Worm (Caenorhabditis elegans) whole organism, young adult: ENCODE measurements around the gene mnat-1.

Source experiments
- C06A6.2 ChIP-seq: fragments of 200-800 bp; sonication (Bioruptor generic); conservative IDR thresholded peaks from 2 replicates; pipeline ENCODE4 v1.3.6; 2022; ENCODE audit warnings: missing genetic modification characterization, missing compliant biosample characterization
- F33H1.4 ChIP-seq: fragments of 200-800 bp; sonication (Bioruptor generic); IDR thresholded peaks from 2 replicates; pipeline ENCODE4 v1.3.6; 2022; ENCODE audit warnings: missing genetic modification reagents, missing genetic modification characterization, missing compliant biosample characterization
- F55B11.4 ChIP-seq: sonication (generic microtip); optimal IDR thresholded peaks from 2 replicates; lab custom pipeline; 2016; ENCODE audit warnings: missing compliant biosample characterization, missing genetic modification characterization, borderline replicate concordance; ENCODE audit not compliant: insufficient read depth
- F57C9.4 ChIP-seq: sonication (generic microtip); optimal IDR thresholded peaks from 2 replicates; lab custom pipeline; 2017; ENCODE audit warnings: mild to moderate bottlenecking, missing genetic modification characterization, missing compliant biosample characterization
- K12H6.12 ChIP-seq: fragments of 200-800 bp; sonication (Bioruptor generic); optimal IDR thresholded peaks from 2 replicates; lab custom pipeline; 2018; ENCODE audit warnings: mild to moderate bottlenecking, missing genetic modification characterization, missing compliant biosample characterization
- Y67H2A.10 ChIP-seq: fragments of 200-800 bp; sonication (Bioruptor generic); conservative IDR thresholded peaks from 2 replicates; pipeline ENCODE4 v1.3.6; 2022; ENCODE audit warnings: missing genetic modification reagents, missing genetic modification characterization, missing compliant biosample characterization
- Y95B8A.8 ChIP-seq: fragments of 200-800 bp; sonication (Bioruptor generic); IDR thresholded peaks from 2 replicates; pipeline ENCODE4 v1.3.6; 2022; ENCODE audit warnings: missing genetic modification reagents, missing genetic modification characterization, missing compliant biosample characterization
- akir-1 ChIP-seq: fragments of 200-800 bp; sonication (Bioruptor generic); optimal IDR thresholded peaks from 2 replicates; lab custom pipeline; 2018; ENCODE audit warnings: mild to moderate bottlenecking, missing genetic modification characterization, moderate library complexity, missing compliant biosample characterization
- ama-1 ChIP-seq, 3 experiments: fragments of 150-350 bp in 1 of 3; sonication (generic microtip) in 2 of 3; optimal IDR thresholded peaks; 2 replicates each; lab custom pipeline; 2014 to 2018; ENCODE audit warnings: missing biosample characterization in 2 of 3, missing genetic modification characterization in 2 of 3, missing genetic modification reagents in 2 of 3
- aptf-3 ChIP-seq: fragments of 200-800 bp; sonication (Bioruptor generic); IDR thresholded peaks from 2 replicates; pipeline ENCODE4 v1.3.6; 2022; ENCODE audit warnings: missing genetic modification characterization, missing compliant biosample characterization
- athp-1 ChIP-seq: sonication (generic microtip); optimal IDR thresholded peaks from 2 replicates; lab custom pipeline; 2017; ENCODE audit warnings: mild to moderate bottlenecking, missing genetic modification characterization, missing compliant biosample characterization
- attf-5 ChIP-seq: fragments of 200-800 bp; sonication (Bioruptor generic); optimal IDR thresholded peaks from 2 replicates; lab custom pipeline; 2018; ENCODE audit warnings: mild to moderate bottlenecking, missing genetic modification characterization, missing compliant biosample characterization
- cebp-1 ChIP-seq, 2 experiments: fragments of 200-800 bp in 1 of 2; sonication (Bioruptor generic) in 1 of 2; sonication (generic microtip) in 1 of 2; IDR thresholded peaks in 1 of 2; optimal IDR thresholded peaks in 1 of 2; 2 replicates each; pipeline versions ENCODE4 v1.3.6 to Lab custom; 2017 to 2022; ENCODE audit warnings: missing compliant biosample characterization in 2 of 2, missing genetic modification characterization in 2 of 2, mild to moderate bottlenecking in 1 of 2, missing genetic modification reagents in 1 of 2, moderate library complexity in 1 of 2
- ceh-58 ChIP-seq: fragments of 200-800 bp; sonication (Bioruptor generic); IDR thresholded peaks from 2 replicates; pipeline ENCODE4 v1.3.6; 2022; ENCODE audit warnings: missing genetic modification characterization, missing compliant biosample characterization
- ceh-91 ChIP-seq: fragments of 200-800 bp; sonication (Bioruptor generic); IDR thresholded peaks from 2 replicates; pipeline ENCODE4 v1.3.6; 2022; ENCODE audit warnings: missing genetic modification reagents, missing genetic modification characterization, missing compliant biosample characterization
- gei-17 ChIP-seq: fragments of 200-800 bp; sonication (Bioruptor generic); optimal IDR thresholded peaks from 2 replicates; lab custom pipeline; 2018; ENCODE audit warnings: mild to moderate bottlenecking, missing genetic modification characterization, missing compliant biosample characterization
- hlh-26 ChIP-seq: fragments of 200-800 bp; sonication (Bioruptor generic); conservative IDR thresholded peaks from 2 replicates; pipeline ENCODE4 v1.3.6; 2022; ENCODE audit warnings: missing genetic modification reagents, missing genetic modification characterization, missing compliant biosample characterization
- let-526 ChIP-seq: fragments of 200-800 bp; sonication (Bioruptor generic); IDR thresholded peaks from 2 replicates; pipeline ENCODE4 v1.3.6; 2022; ENCODE audit warnings: missing genetic modification reagents, missing genetic modification characterization, missing compliant biosample characterization
- let-607 ChIP-seq, 2 experiments: fragments of 200-800 bp in 1 of 2; sonication (Bioruptor generic) in 1 of 2; sonication (generic microtip) in 1 of 2; optimal IDR thresholded peaks; 2 replicates each; lab custom pipeline; 2016 to 2018; ENCODE audit warnings: mild to moderate bottlenecking in 2 of 2, missing compliant biosample characterization in 2 of 2, missing genetic modification characterization in 2 of 2, moderate library complexity in 2 of 2, missing genotype in 1 of 2
- lin-35 ChIP-seq, 3 experiments: fragments of 150-350 bp in 2 of 3; sonication (generic microtip) in 1 of 3; optimal IDR thresholded peaks; 2 replicates each; lab custom pipeline; 2014 to 2018; ENCODE audit warnings: missing biosample characterization in 3 of 3, missing genetic modification characterization in 3 of 3, missing genetic modification reagents in 3 of 3
- lir-1 ChIP-seq: fragments of 200-800 bp; sonication (Bioruptor generic); conservative IDR thresholded peaks from 2 replicates; pipeline ENCODE4 v1.3.6; 2022; ENCODE audit warnings: missing genetic modification reagents, missing genetic modification characterization, missing compliant biosample characterization
- lsl-1 ChIP-seq: fragments of 200-800 bp; sonication (Bioruptor generic); optimal IDR thresholded peaks from 2 replicates; lab custom pipeline; 2018; ENCODE audit warnings: mild to moderate bottlenecking, missing genetic modification characterization, moderate library complexity, missing compliant biosample characterization
- madf-6 ChIP-seq: fragments of 200-800 bp; sonication (Bioruptor generic); IDR thresholded peaks from 2 replicates; pipeline ENCODE4 v1.3.6; 2022; ENCODE audit warnings: missing genetic modification reagents, missing genetic modification characterization, missing compliant biosample characterization
- madf-8 ChIP-seq: fragments of 200-800 bp; sonication (Bioruptor generic); conservative IDR thresholded peaks from 2 replicates; pipeline ENCODE4 v1.3.6; 2022; ENCODE audit warnings: missing genetic modification reagents, missing genetic modification characterization, missing compliant biosample characterization
- mcd-1 ChIP-seq: fragments of 200-800 bp; sonication (Bioruptor generic); IDR thresholded peaks from 2 replicates; pipeline ENCODE4 v1.3.6; 2022; ENCODE audit warnings: missing genetic modification reagents, missing genetic modification characterization, missing compliant biosample characterization
- mel-28 ChIP-seq: sonication (generic microtip); optimal IDR thresholded peaks from 2 replicates; lab custom pipeline; 2016; ENCODE audit warnings: borderline replicate concordance, mild to moderate bottlenecking, missing genetic modification characterization, missing compliant biosample characterization
- nfya-2 ChIP-seq: fragments of 200-800 bp; sonication (Bioruptor generic); IDR thresholded peaks from 2 replicates; pipeline ENCODE4 v1.3.6; 2022; ENCODE audit warnings: missing genetic modification reagents, missing genetic modification characterization, missing compliant biosample characterization
- nhr-80 ChIP-seq: sonication (generic microtip); optimal IDR thresholded peaks from 2 replicates; lab custom pipeline; 2016; ENCODE audit warnings: missing genetic modification characterization, missing compliant biosample characterization
- nhr-90 ChIP-seq: sonication (generic microtip); optimal IDR thresholded peaks from 2 replicates; lab custom pipeline; 2016; ENCODE audit warnings: missing genotype, mild to moderate bottlenecking, missing genetic modification characterization, missing compliant biosample characterization
- pbrm-1 ChIP-seq: fragments of 200-800 bp; sonication (Bioruptor generic); IDR thresholded peaks from 2 replicates; pipeline ENCODE4 v1.3.6; 2022; ENCODE audit warnings: missing genetic modification reagents, missing genetic modification characterization, missing compliant biosample characterization
- rpc-1 ChIP-seq, 2 experiments: fragments of 150-350 bp in 1 of 2; sonication (generic microtip) in 1 of 2; optimal IDR thresholded peaks; 2 replicates each; lab custom pipeline; 2014 to 2018; ENCODE audit warnings: missing biosample characterization in 1 of 2, missing genetic modification characterization in 1 of 2, missing genetic modification reagents in 1 of 2, missing genotype in 1 of 2
- snpc-1.3 ChIP-seq: sonication (generic microtip); optimal IDR thresholded peaks from 2 replicates; lab custom pipeline; 2017; ENCODE audit warnings: missing genetic modification characterization, mild to moderate bottlenecking, missing compliant biosample characterization, antibody characterized with exemption, moderate library complexity, missing genotype, missing genetic modification reagents; ENCODE audit not compliant: insufficient read depth
- snpc-4 ChIP-seq, 5 experiments: fragments of 150-350 bp in 1 of 5; sonication (generic microtip) in 4 of 5; optimal IDR thresholded peaks; 2 replicates each; lab custom pipeline; 2014 to 2018; ENCODE audit warnings: missing genetic modification characterization in 5 of 5, missing biosample characterization in 3 of 5, antibody characterized with exemption in 2 of 5, mild to moderate bottlenecking in 2 of 5, missing compliant biosample characterization in 2 of 5, missing genotype in 2 of 5, moderate library complexity in 2 of 5, missing genetic modification reagents in 1 of 5
- tbp1 ChIP-seq: fragments of 200-800 bp; sonication (Bioruptor generic); optimal IDR thresholded peaks from 2 replicates; lab custom pipeline; 2018; ENCODE audit warnings: mild to moderate bottlenecking, missing genetic modification characterization, missing compliant biosample characterization
- unc-130 ChIP-seq: sonication (generic microtip); optimal IDR thresholded peaks from 2 replicates; lab custom pipeline; 2016; ENCODE audit warnings: missing genetic modification reagents, missing genetic modification characterization, missing compliant biosample characterization
- unc-62 ChIP-seq: fragments of 150-350 bp; optimal IDR thresholded peaks from 2 replicates; lab custom pipeline; 2014; ENCODE audit warnings: missing biosample characterization, missing genetic modification reagents, missing genetic modification characterization

mnat-1 gene

DNA sequence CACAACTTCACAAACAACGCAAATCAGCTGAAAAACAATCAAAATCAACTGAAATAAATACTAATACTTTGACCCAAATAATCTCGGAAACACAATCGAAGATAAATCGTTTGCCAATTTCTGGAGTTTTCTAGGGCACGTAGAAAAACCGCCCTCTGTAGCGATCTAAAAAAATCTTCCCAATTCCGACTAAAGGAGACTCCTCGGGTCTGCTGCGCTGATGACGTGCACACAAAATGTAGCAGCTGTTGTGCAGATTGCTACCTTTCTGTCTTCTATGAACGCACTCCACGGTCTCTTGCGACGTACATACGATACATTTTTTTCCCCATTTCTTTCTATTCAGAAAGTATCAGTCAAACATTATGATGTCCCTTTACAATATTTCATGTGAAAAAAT lies 9.9 kb upstream of the mnat-1 start, which contains the start of gene F53G2.1:
TSS of gene F53G2.1 (plus strand) at position 301 of the 400 bp plus-strand sequence.
- TF ChIP-seq cebp-1 (GFP tag; IDR thresholded peaks at IDR 0.05; lab: Robert Waterston, UW) (no peak), cebp-1 (tag; optimal IDR thresholded peaks at IDR 0.05; lab: Kevin White, UChicago) (no peak), ceh-91 (GFP tag; lab: Robert Waterston, UW) (no peak), pbrm-1 (no peak), hlh-26 (GFP tag; lab: Robert Waterston, UW) (no peak), akir-1 (GFP tag; lab: Kevin White, UChicago) (no peak), lir-1 (no peak), ama-1 (optimal IDR thresholded peaks at IDR 0.05; lab: Kevin White, UChicago) (no peak), ama-1 (GFP tag; optimal IDR thresholded peaks at IDR 0.05; lab: Kevin White, UChicago) (no peak), unc-130 (no peak)

DNA sequence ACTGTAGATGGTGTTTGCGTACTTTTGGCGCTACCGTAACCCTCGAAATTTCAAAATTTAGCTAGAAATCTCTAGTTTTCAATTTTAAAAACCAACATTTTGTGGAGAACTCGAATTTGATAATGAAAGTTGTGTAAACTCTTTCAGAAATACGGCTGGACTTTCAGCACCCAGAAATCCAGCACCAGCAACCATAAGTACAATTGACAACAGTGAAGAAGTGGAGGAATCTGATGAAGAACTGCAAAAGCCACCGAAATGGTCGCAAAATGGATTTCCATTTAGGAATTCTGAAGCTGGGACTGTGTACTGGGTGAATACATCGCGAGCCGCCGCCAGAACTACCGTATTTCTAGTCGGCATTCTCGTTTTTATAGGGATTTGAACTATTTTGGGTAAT lies 5.1 kb upstream of the mnat-1 start, which contains the start of gene F53G2.13:
TSS of gene F53G2.13 (plus strand) at position 301 of the 400 bp plus-strand sequence.
- TF ChIP-seq athp-1 (no peak), let-607 (tag; optimal IDR thresholded peaks at IDR 0.05; lab: Kevin White, UChicago) (no peak), let-526 (no peak), nfya-2 (GFP tag; lab: Robert Waterston, UW) (no peak), aptf-3 (no peak), rpc-1 (optimal IDR thresholded peaks at IDR 0.05; lab: Kevin White, UChicago) (no peak), rpc-1 (tag; optimal IDR thresholded peaks at IDR 0.05; lab: Kevin White, UChicago) (no peak), F55B11.4 (tag; lab: Kevin White, UChicago) (no peak), Y95B8A.8 (GFP tag; lab: Robert Waterston, UW) (no peak), unc-130 (no peak), lsl-1 (GFP tag; lab: Kevin White, UChicago) (no peak), F33H1.4 (GFP tag; lab: Robert Waterston, UW) (no peak), ama-1 (optimal IDR thresholded peaks at IDR 0.05; lab: Kevin White, UChicago) (no peak), ama-1 (GFP tag; optimal IDR thresholded peaks at IDR 0.05; lab: Kevin White, UChicago) (no peak), nhr-90 (no peak)
- TF ChIP-seq, all 124 proteins: peak for 0

DNA sequence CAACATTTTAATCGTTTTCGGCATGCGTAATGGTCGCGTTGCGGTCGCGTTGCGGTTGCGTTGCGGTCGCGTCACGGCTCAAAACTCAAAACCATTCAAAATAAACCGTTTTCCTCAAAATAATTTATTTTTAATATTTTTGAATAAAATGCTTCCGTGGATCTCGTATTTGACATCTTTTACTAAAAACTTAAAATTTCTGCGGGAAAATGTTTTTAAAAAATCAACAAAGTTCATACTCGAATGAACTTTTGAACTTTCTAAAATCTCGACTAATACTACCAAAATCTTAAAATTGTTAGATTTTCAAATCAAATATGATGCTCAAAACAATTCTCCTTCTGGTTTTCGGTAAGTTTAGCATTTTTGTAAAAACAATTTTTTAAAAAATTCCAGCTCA lies 3.2 kb upstream of the mnat-1 start, which contains the start of gene F53G2.2:
TSS of gene F53G2.2 (plus strand) at position 301 of the 400 bp plus-strand sequence.
- TF ChIP-seq C06A6.2 (GFP tag; lab: Robert Waterston, UW) (no peak), gei-17 (no peak), lsl-1 (GFP tag; lab: Kevin White, UChicago) (no peak), lin-35 (GFP tag; optimal IDR thresholded peaks at IDR 0.05; lab: Kevin White, UChicago) (no peak)

DNA sequence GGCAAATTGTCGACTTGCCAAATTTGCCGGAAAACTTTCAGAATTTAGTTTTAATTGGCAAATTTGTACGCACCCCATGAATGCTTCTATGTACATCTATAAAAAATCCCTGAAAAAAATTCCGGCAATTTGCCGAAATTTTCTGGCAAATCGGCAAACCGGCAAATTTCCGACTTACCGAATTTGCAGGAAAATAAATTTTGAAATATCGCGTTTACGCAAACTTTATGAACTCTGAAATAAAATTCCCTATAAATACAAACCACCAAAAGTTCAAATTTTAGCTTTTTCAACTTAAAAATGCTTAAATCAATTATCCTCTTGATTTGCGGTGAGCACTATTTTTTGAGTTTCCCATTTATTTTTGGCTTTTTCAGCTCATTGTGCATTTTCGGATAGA lies 1.7 kb upstream of the mnat-1 start, which contains the start of gene F53G2.3:
TSS of gene F53G2.3 (plus strand) at position 301 of the 400 bp plus-strand sequence.
- no peak for TF ChIP-seq snpc-4 (GFP tag; optimal IDR thresholded peaks at IDR 0.05; lab: Kevin White, UChicago)
- TF ChIP-seq snpc-4 (tag; optimal IDR thresholded peaks at IDR 0.05; lab: Kevin White, UChicago): no peak

DNA sequence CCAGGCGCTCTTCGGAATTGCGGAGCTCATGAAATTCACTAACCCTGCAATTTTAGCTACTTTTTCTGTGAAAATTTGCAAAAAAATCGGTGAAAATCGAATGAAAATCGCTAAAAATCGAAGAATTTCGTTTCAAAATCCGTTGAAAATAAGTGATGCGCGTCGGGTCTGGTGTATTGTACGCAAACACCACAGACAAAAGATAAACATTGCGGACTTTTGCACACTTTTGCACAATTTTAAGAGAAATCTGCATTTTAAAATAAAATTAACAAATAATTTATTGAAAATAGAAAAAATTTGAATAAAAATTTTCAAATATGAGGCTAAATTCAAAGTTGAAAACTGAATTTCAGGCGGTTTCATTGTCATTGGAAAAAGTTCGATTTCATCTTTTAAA lies 604 bp upstream of the mnat-1 start, which contains the start of gene F53G2.12:
TSS of gene F53G2.12 (minus strand) at position 44 of the 400 bp plus-strand sequence.
- TF ChIP-seq snpc-1.3 (tag; lab: Kevin White, UChicago) (no peak), K12H6.12 (no peak), unc-62 (GFP tag; lab: Kevin White, UChicago) (no peak), F57C9.4 (tag; lab: Kevin White, UChicago) (no peak), attf-5 (no peak), mcd-1 (GFP tag; lab: Robert Waterston, UW) (peak; percentile 39; the same call in 1 of the 2 replicates), snpc-4 (GFP tag; optimal IDR thresholded peaks at IDR 0.05; lab: Kevin White, UChicago) (no peak), snpc-4 (tag; optimal IDR thresholded peaks at IDR 0.05; lab: Kevin White, UChicago) (no peak), hlh-26 (GFP tag; lab: Robert Waterston, UW) (no peak), lsl-1 (GFP tag; lab: Kevin White, UChicago) (peak; percentile 33), ceh-58 (GFP tag; lab: Robert Waterston, UW) (no peak), mel-28 (tag; lab: Kevin White, UChicago) (no peak), cebp-1 (GFP tag; IDR thresholded peaks at IDR 0.05; lab: Robert Waterston, UW) (no peak), cebp-1 (tag; optimal IDR thresholded peaks at IDR 0.05; lab: Kevin White, UChicago) (no peak), Y67H2A.10 (GFP tag; lab: Robert Waterston, UW) (no peak), nhr-80 (tag; lab: Kevin White, UChicago) (no peak), tbp1 (GFP tag; lab: Kevin White, UChicago) (no peak), madf-6 (no peak), madf-8 (GFP tag; lab: Robert Waterston, UW) (no peak)
